Fruit fly (Drosophila melanogaster) whole organism, adult: ENCODE measurements around the gene Ptp10D.
A peak's percentile ranks its signal among the peaks of the same experiment; 100 is the strongest.

Source experiments
- CG11617 ChIP-seq: fragments of 200-800 bp; sonication (Bioruptor generic); optimal IDR thresholded peaks from 2 replicates; lab custom pipeline; 2017; ENCODE audit warnings: mild to moderate bottlenecking, missing biosample characterization, missing genetic modification reagents, missing genetic modification characterization
- CG12768 ChIP-seq: fragments of 200-800 bp; sonication (Bioruptor generic); optimal IDR thresholded peaks from 2 replicates; lab custom pipeline; 2017; ENCODE audit warnings: missing biosample characterization, missing genetic modification characterization, mild to moderate bottlenecking, moderate library complexity, missing genetic modification reagents
- CG1620 ChIP-seq: fragments of 200-800 bp; sonication (Bioruptor generic); optimal IDR thresholded peaks from 2 replicates; lab custom pipeline; 2016; ENCODE audit warnings: missing biosample characterization, missing genetic modification characterization
- CG33017 ChIP-seq: fragments of 200-800 bp; sonication (Bioruptor generic); optimal IDR thresholded peaks from 2 replicates; lab custom pipeline; 2018; ENCODE audit warnings: missing biosample characterization, mild to moderate bottlenecking, missing genetic modification characterization, moderate library complexity
- CG7045 ChIP-seq: fragments of 200-800 bp; sonication (Bioruptor generic); optimal IDR thresholded peaks from 2 replicates; lab custom pipeline; 2017; ENCODE audit warnings: missing biosample characterization, mild to moderate bottlenecking, missing genetic modification characterization
- Crg-1 ChIP-seq: fragments of 200-800 bp; sonication (Bioruptor generic); optimal IDR thresholded peaks from 2 replicates; lab custom pipeline; 2016; ENCODE audit warnings: missing biosample characterization, missing genetic modification characterization
- Hr96 ChIP-seq: fragments of 200-800 bp; sonication (Bioruptor generic); optimal IDR thresholded peaks from 2 replicates; lab custom pipeline; 2016; ENCODE audit warnings: missing biosample characterization, missing genetic modification characterization
- bab1 ChIP-seq: fragments of 200-800 bp; sonication (Bioruptor generic); optimal IDR thresholded peaks from 3 replicates; lab custom pipeline; 2019; ENCODE audit warnings: missing biosample characterization, mild to moderate bottlenecking, missing genetic modification characterization, moderate library complexity
- cic ChIP-seq: fragments of 200-800 bp; sonication (Bioruptor generic); optimal IDR thresholded peaks from 2 replicates; lab custom pipeline; 2017; ENCODE audit warnings: missing biosample characterization, mild to moderate bottlenecking, missing genetic modification characterization, moderate library complexity
- kay ChIP-seq: fragments of 200-800 bp; sonication (Bioruptor generic); peaks from one replicate; lab custom pipeline; 2016; ENCODE audit warnings: missing biosample characterization, missing genetic modification characterization, borderline replicate concordance
- pad ChIP-seq: fragments of 200-800 bp; sonication (Bioruptor generic); optimal IDR thresholded peaks from 3 replicates; lab custom pipeline; 2017; ENCODE audit warnings: missing biosample characterization, missing genetic modification characterization, mild to moderate bottlenecking, moderate library complexity, missing genetic modification reagents

dm6 chrX:11687666-11688492, 66.1 kb downstream of the Ptp10D start:
- TF ChIP-seq CG11617 (GFP tag; lab: Kevin White, UChicago), result no peak
- TF ChIP-seq cic (GFP tag; lab: Kevin White, UChicago), result no peak
- no peak for TF ChIP-seq CG33017 (tag; lab: Kevin White, UChicago)
- TF ChIP-seq kay, result peak; percentile 20
- no peak for TF ChIP-seq Crg-1 (GFP tag; lab: Kevin White, UChicago)
- TF ChIP-seq CG1620, result no peak
- TF ChIP-seq Hr96, result no peak
- no peak for TF ChIP-seq CG7045 (GFP tag; lab: Kevin White, UChicago)
- no peak for TF ChIP-seq bab1 (GFP tag; lab: Kevin White, UChicago)
- no peak for TF ChIP-seq pad (GFP tag; lab: Kevin White, UChicago)
- TF ChIP-seq CG12768 (GFP tag; lab: Kevin White, UChicago), result no peak
